Worm (Caenorhabditis elegans): Measurements from ENCODE around the gene fbxb-49.

DNA sequence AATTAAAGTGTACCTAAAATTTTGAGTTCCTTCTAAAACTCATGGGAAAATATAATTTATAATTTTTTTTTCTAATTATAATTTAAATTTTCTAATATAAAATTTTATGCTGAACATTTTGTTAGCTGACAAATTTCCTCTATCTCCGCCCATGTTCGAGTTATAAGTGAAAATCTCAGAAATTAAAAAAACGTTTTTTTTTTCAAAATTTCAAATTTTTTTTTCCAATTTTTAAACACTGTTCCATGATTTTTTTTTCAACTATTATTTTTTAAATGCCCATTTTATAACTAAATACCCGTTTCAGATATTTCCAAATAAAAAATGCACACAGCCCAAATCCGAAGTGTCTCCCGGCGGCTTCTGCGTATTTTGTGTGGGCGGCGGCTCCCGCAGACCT lies 49.4 kb upstream of the fbxb-49 start, which contains the start of gene Y51H7BR.8:
- TF ChIP-seq ceh-83 (GFP tag; optimal IDR thresholded peaks at IDR 0.05) (no peak), nhr-237 (tag; optimal IDR thresholded peaks at IDR 0.05) (no peak), lin-13 (tag; optimal IDR thresholded peaks at IDR 0.05) (no peak), unc-120 (tag; optimal IDR thresholded peaks at IDR 0.05; ENCODE audit: poor library complexity, severe bottlenecking) (no peak), mab-5 (tag; optimal IDR thresholded peaks at IDR 0.05) (no peak), nhr-12 (tag; optimal IDR thresholded peaks at IDR 0.05) (no peak)

All from whole organism, mixed stage, embryonic.